Fruit fly (Drosophila melanogaster): ENCODE results near the gene Ada1-2.
A peak's percentile ranks its signal among the peaks of the same experiment; 100 is the strongest.

Ada1-2 gene

DNA sequence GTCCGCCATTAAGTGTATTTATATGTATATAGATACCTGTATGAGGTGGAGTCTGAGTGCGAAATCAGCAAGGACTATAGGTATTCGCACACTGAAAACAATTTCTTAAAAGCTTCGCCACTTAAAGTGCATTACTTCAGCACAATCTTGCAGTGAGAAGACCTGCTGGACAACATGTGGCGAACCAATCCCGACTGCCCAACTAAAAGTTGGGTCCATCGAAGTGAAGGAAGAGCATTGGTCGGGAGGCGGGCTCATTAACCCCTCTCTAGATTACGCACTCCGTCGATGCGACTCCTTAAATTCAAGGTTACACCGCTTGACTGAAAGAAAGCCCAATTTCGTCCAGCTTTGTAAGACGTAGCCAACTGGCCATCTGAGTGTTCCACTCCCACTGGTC, 20.5 kb downstream of the Ada1-2 start (continued):
- peak; percentile 52 for TF ChIP-seq pdm3 (GFP tag; optimal IDR thresholded peaks at IDR 0.05)
- peak in 1 of 2 experiments; percentile 10 for TF ChIP-seq salr (GFP tag; optimal IDR thresholded peaks at IDR 0.05)
- TF ChIP-seq CG11762 (GFP tag; optimal IDR thresholded peaks at IDR 0.05; ENCODE audit: insufficient read depth): no peak
- TF ChIP-seq Hr39 (GFP tag; optimal IDR thresholded peaks at IDR 0.05): peak; percentile 53
- TF ChIP-seq Ets96B (tag; optimal IDR thresholded peaks at IDR 0.05): peak; percentile 16
- peak; percentile 41 for TF ChIP-seq CG31627 (GFP tag; optimal IDR thresholded peaks at IDR 0.05)
- TF ChIP-seq CG11902 (GFP tag; optimal IDR thresholded peaks at IDR 0.05): no peak
- TF ChIP-seq OdsH (GFP tag; optimal IDR thresholded peaks at IDR 0.05): peak; percentile 29
- peak; percentile 48 for TF ChIP-seq CG10631 (GFP tag; optimal IDR thresholded peaks at IDR 0.05)
- no peak for TF ChIP-seq svp (GFP tag)
- peak; percentile 1 for TF ChIP-seq achi (GFP tag; optimal IDR thresholded peaks at IDR 0.05)
- no peak for TF ChIP-seq ss (GFP tag; optimal IDR thresholded peaks at IDR 0.05)
- no peak for TF ChIP-seq CG6854 (GFP tag; optimal IDR thresholded peaks at IDR 0.05)
- no peak for TF ChIP-seq fd59A (GFP tag; optimal IDR thresholded peaks at IDR 0.05)
- no peak for TF ChIP-seq CG16779 (tag; optimal IDR thresholded peaks at IDR 0.05)
- TF ChIP-seq dsx (GFP tag; optimal IDR thresholded peaks at IDR 0.05; ENCODE audit: poor library complexity, severe bottlenecking): no peak
- no peak for TF ChIP-seq dac (GFP tag; optimal IDR thresholded peaks at IDR 0.05)

DNA sequence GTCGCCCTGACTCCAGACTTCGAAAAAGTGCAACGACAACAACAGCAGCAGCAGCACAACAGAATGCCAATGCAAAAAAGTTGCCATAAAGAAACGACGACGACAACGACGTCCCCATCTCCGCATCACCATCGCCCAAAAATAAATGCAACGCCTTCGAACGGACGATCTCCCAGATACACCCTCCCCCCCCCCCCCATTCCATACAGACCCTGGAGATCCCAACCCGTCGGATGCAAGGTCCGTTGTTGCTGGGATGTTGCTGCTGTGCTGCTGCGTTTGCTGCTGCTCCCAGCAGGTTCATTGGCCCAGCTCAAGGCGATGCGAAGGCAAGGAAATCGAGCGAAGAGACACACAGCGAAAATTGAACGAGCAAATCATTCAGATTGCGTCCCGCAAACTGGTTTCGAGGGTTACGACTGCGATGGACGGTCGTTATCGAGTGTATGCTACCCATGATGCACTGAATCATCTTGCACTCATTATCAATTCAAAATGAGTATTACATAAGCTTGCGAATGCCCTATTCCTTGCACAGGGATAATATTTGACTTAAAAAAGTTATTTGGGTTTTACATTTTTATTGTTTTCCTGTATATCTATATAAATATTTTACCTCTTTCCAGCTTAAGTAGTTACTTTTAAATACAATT, 21.2 kb downstream of the Ada1-2 start:
- TF ChIP-seq CG11294 (GFP tag; IDR thresholded peaks at IDR 0.05) (no peak), CG10669 (GFP tag; optimal IDR thresholded peaks at IDR 0.05) (peak; percentile 46), CG6792 (GFP tag; optimal IDR thresholded peaks at IDR 0.05) (peak; percentile 25), Ets21C (GFP tag; optimal IDR thresholded peaks at IDR 0.05) (no peak), Eip75B (GFP tag; optimal IDR thresholded peaks at IDR 0.05) (peak; percentile 67), CG10631 (GFP tag; optimal IDR thresholded peaks at IDR 0.05) (peak; percentile 41), fkh (GFP tag; optimal IDR thresholded peaks at IDR 0.05) (no peak), CG7368 (GFP tag; optimal IDR thresholded peaks at IDR 0.05) (no peak), CG6854 (GFP tag; optimal IDR thresholded peaks at IDR 0.05) (peak; percentile 81), CG11762 (GFP tag; optimal IDR thresholded peaks at IDR 0.05; ENCODE audit: insufficient read depth) (no peak), fd59A (GFP tag; optimal IDR thresholded peaks at IDR 0.05) (no peak), Lpt (GFP tag; optimal IDR thresholded peaks at IDR 0.05) (peak; percentile 78), CG9139 (GFP tag; optimal IDR thresholded peaks at IDR 0.05) (peak; percentile 80), CG6808 (GFP tag; optimal IDR thresholded peaks at IDR 0.05) (peak; percentile 81), CG16779 (tag; optimal IDR thresholded peaks at IDR 0.05) (no peak), lz (GFP tag; optimal IDR thresholded peaks at IDR 0.05) (no peak), Blimp-1 (GFP tag; optimal IDR thresholded peaks at IDR 0.05) (peak; percentile 59), Met (GFP tag; optimal IDR thresholded peaks at IDR 0.05) (peak; percentile 69), vri (GFP tag; optimal IDR thresholded peaks at IDR 0.05) (peak; percentile 95), CG15336 (GFP tag; IDR thresholded peaks at IDR 0.05) (no peak), ss (GFP tag; optimal IDR thresholded peaks at IDR 0.05) (peak; percentile 80 to 84), Sox15 (GFP tag; optimal IDR thresholded peaks at IDR 0.05) (no peak), CG3919 (GFP tag; optimal IDR thresholded peaks at IDR 0.05) (peak; percentile 71), spab (GFP tag; optimal IDR thresholded peaks at IDR 0.05) (peak; percentile 62), eg (GFP tag; IDR thresholded peaks at IDR 0.05) (0 out of 3 replicates have a peak, but pooled peaks have one; percentile 15), esn (GFP tag; optimal IDR thresholded peaks at IDR 0.05) (no peak), OdsH (GFP tag; optimal IDR thresholded peaks at IDR 0.05) (no peak), CG11902 (GFP tag; optimal IDR thresholded peaks at IDR 0.05) (no peak), Sox14 (GFP tag; optimal IDR thresholded peaks at IDR 0.05) (peak; percentile 45), Ets96B (tag; optimal IDR thresholded peaks at IDR 0.05) (peak; percentile 37), CG6163 (GFP tag; IDR thresholded peaks at IDR 0.05) (peak; percentile 65; the same call in 2 of the 3 replicates), Smox (GFP tag; optimal IDR thresholded peaks at IDR 0.05) (no peak), CG6276 (GFP tag; optimal IDR thresholded peaks at IDR 0.05) (peak; percentile 39), net (GFP tag; optimal IDR thresholded peaks at IDR 0.05) (no peak), cyc (GFP tag; optimal IDR thresholded peaks at IDR 0.05) (no peak), CG8119 (GFP tag; IDR thresholded peaks at IDR 0.05) (peak; percentile 30; the same call in 1 of the 3 replicates), CG3032 (tag; optimal IDR thresholded peaks at IDR 0.05) (peak; percentile 18), CG1621 (tag; optimal IDR thresholded peaks at IDR 0.05) (peak; percentile 72), salr (GFP tag; optimal IDR thresholded peaks at IDR 0.05) (peak in 1 of 2 experiments; percentile 17), svp (GFP tag) (peak; percentile 98), Eip78C (GFP tag) (peak; percentile 21)
